Fruit fly (Drosophila melanogaster): Measurements from ENCODE around the gene CG1677.
A peak's percentile ranks its signal among the peaks of the same experiment; 100 is the strongest.

CG1677 gene

DNA sequence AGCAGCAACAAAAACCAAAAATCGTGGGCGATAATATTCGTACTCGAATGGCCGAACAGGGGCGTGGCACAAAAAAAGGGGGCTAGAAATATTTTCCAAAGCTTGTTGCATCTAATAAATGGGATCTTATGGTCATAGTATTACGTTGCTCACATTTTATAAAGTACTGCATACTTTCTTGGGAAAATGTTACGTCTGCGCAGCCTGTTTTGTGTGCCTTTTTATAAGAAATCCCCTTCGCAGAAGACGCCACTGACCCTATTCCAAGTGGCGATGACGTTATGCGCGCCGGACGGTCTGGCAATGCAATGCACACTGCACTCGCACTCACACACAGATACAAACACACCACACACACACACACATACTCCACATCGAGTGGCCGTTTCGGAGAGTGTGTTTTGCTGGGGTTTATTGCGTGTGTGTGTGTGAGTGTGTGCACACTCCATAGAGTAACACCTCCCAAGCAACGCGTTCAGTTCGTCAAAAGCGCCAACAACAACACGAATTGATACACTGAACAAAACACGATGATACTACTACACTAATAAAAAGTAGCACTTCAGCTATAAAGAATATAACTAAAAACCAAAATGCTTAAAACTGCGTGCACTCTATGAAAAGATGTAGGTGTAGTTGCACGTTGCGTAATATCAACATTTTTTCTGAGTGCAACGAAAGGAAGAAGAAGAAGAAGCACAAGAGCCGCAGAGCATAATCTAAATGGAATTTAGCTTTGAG lies 112.3 kb downstream of the CG1677 start (continued):
- TF ChIP-seq CG7745 (tag; optimal IDR thresholded peaks at IDR 0.05) (peak; percentile 58), usp (GFP tag; optimal IDR thresholded peaks at IDR 0.05) (no peak), CG2889 (GFP tag; IDR thresholded peaks at IDR 0.05) (peak; percentile 36; the same call in 1 of the 3 replicates), Side (GFP tag; optimal IDR thresholded peaks at IDR 0.05) (peak; percentile 75), E2f2 (GFP tag; IDR thresholded peaks at IDR 0.05) (peak; percentile 41; the same call in 1 of the 2 replicates), CG6813 (GFP tag; optimal IDR thresholded peaks at IDR 0.05) (peak; percentile 68), CG30020 (tag; optimal IDR thresholded peaks at IDR 0.05) (peak; percentile 35), GATAe (GFP tag; conservative IDR thresholded peaks at IDR 0.05) (no peak), sqz (GFP tag; optimal IDR thresholded peaks at IDR 0.05) (peak; percentile 52), Max (GFP tag; optimal IDR thresholded peaks at IDR 0.05) (peak; percentile 33), ftz-f1 (GFP tag; optimal IDR thresholded peaks at IDR 0.05) (no peak), Usf (GFP tag; optimal IDR thresholded peaks at IDR 0.05) (peak; percentile 68), CG31365 (tag; optimal IDR thresholded peaks at IDR 0.05) (peak; percentile 48), zf30C (GFP tag; optimal IDR thresholded peaks at IDR 0.05) (peak; percentile 95), CG1602 (GFP tag; optimal IDR thresholded peaks at IDR 0.05) (peak; percentile 78), CG9817 (tag; optimal IDR thresholded peaks at IDR 0.05) (peak; percentile 69), ash1 (GFP tag; optimal IDR thresholded peaks at IDR 0.05) (no peak), fu2 (GFP tag; optimal IDR thresholded peaks at IDR 0.05) (peak; percentile 18), CG4328 (GFP tag; optimal IDR thresholded peaks at IDR 0.05) (peak; percentile 52), CG13624 (GFP tag; optimal IDR thresholded peaks at IDR 0.05) (peak; percentile 48), sc (optimal IDR thresholded peaks at IDR 0.05) (no peak), sc (GFP tag; optimal IDR thresholded peaks at IDR 0.05) (peak; percentile 72), sna (GFP tag; IDR thresholded peaks at IDR 0.05; ENCODE audit: partially characterized antibody) (no peak), chinmo (GFP tag; IDR thresholded peaks at IDR 0.05; ENCODE audit: partially characterized antibody) (no peak), grau (tag; optimal IDR thresholded peaks at IDR 0.05) (peak; percentile 70), en (GFP tag; optimal IDR thresholded peaks at IDR 0.05) (peak; percentile 84), lilli (GFP tag; optimal IDR thresholded peaks at IDR 0.05) (peak; percentile 33), CG15696 (tag; optimal IDR thresholded peaks at IDR 0.05) (peak; percentile 87), peb (GFP tag; IDR thresholded peaks at IDR 0.05) (peak; percentile 89), CG14860 (GFP tag; IDR thresholded peaks at IDR 0.05; ENCODE audit: partially characterized antibody) (no peak), YL-1 (GFP tag; optimal IDR thresholded peaks at IDR 0.05) (peak; percentile 6), CG43689 (GFP tag; IDR thresholded peaks at IDR 0.05) (no peak), CG33557 (GFP tag; optimal IDR thresholded peaks at IDR 0.05) (peak; percentile 83), CG2678 (tag; optimal IDR thresholded peaks at IDR 0.05) (peak; percentile 81), tup (GFP tag; optimal IDR thresholded peaks at IDR 0.05) (peak; percentile 56), zfh2 (GFP tag; optimal IDR thresholded peaks at IDR 0.05) (peak; percentile 6), MESR4 (GFP tag; optimal IDR thresholded peaks at IDR 0.05) (no peak), Fer1 (GFP tag; optimal IDR thresholded peaks at IDR 0.05) (peak; percentile 19), CG11093 (GFP tag; IDR thresholded peaks at IDR 0.05) (peak; percentile 79), Stat92E (GFP tag; optimal IDR thresholded peaks at IDR 0.05) (no peak), B-H1 (GFP tag; IDR thresholded peaks at IDR 0.05) (peak; percentile 76), CoRest (tag; optimal IDR thresholded peaks at IDR 0.05) (peak; percentile 83), nerfin-1 (tag; optimal IDR thresholded peaks at IDR 0.05) (peak; percentile 74), CG3995 (GFP tag; optimal IDR thresholded peaks at IDR 0.05) (no peak), repo (GFP tag; optimal IDR thresholded peaks at IDR 0.05) (peak; percentile 83), CG17829 (tag; optimal IDR thresholded peaks at IDR 0.05) (peak; percentile 84), sens (GFP tag) (peak; percentile 98), CG42726 (GFP tag; IDR thresholded peaks at IDR 0.05; ENCODE audit: partially characterized antibody) (no peak), her (GFP tag; optimal IDR thresholded peaks at IDR 0.05) (peak; percentile 63)

All from whole organism, embryonic.